Worm (Caenorhabditis elegans) whole organism, L4/young adult: ENCODE data around the gene ugt-58.

Experiments used
- W03F9.2 ChIP-seq: fragments of 150-350 bp; optimal IDR thresholded peaks from 2 replicates; lab custom pipeline; 2014; ENCODE audit warnings: missing biosample characterization, missing genetic modification characterization
- dao-5 ChIP-seq: sonication (generic microtip); optimal IDR thresholded peaks from 2 replicates; lab custom pipeline; 2016; ENCODE audit warnings: missing genotype, missing genetic modification characterization, moderate library complexity, missing compliant biosample characterization
- him-1 ChIP-seq: sonication (generic microtip); optimal IDR thresholded peaks from 2 replicates; lab custom pipeline; 2016; ENCODE audit warnings: missing genotype, missing genetic modification reagents, missing genetic modification characterization, missing compliant biosample characterization

- TF ChIP-seq him-1 (tag; lab: Kevin White, UChicago) (no peak), W03F9.2 (no peak), dao-5 (tag; lab: Kevin White, UChicago) (no peak)
Measured at ce11 chrII:9607137-9607536, 20.6 kb upstream of the ugt-58 start.
